Worm (Caenorhabditis elegans) whole organism, L4/young adult: ENCODE measurements around the gene mrpl-50.

Source experiments
- W03F9.2 ChIP-seq: fragments of 150-350 bp; optimal IDR thresholded peaks from 2 replicates; lab custom pipeline; 2014; ENCODE audit warnings: missing biosample characterization, missing genetic modification characterization
- dao-5 ChIP-seq: sonication (generic microtip); optimal IDR thresholded peaks from 2 replicates; lab custom pipeline; 2016; ENCODE audit warnings: missing genotype, missing genetic modification characterization, moderate library complexity, missing compliant biosample characterization
- him-1 ChIP-seq: sonication (generic microtip); optimal IDR thresholded peaks from 2 replicates; lab custom pipeline; 2016; ENCODE audit warnings: missing genotype, missing genetic modification reagents, missing genetic modification characterization, missing compliant biosample characterization

The mrpl-50 gene

ce11 chrII:8962206-8962605 lies 32.6 kb downstream of the mrpl-50 start:
- TF ChIP-seq dao-5 (no peak), him-1 (peak; percentile 9)

- TF ChIP-seq him-1: no peak
- TF ChIP-seq dao-5: no peak
- no peak for TF ChIP-seq W03F9.2 (tag; lab: Kevin White, UChicago)
These were observed 34.4 kb downstream of the mrpl-50 start, which contains the start of gene sftd-3 for ce11 chrII:8964049-8964448. TSS of gene sftd-3 (minus strand) at chrII:8964149.

DNA sequence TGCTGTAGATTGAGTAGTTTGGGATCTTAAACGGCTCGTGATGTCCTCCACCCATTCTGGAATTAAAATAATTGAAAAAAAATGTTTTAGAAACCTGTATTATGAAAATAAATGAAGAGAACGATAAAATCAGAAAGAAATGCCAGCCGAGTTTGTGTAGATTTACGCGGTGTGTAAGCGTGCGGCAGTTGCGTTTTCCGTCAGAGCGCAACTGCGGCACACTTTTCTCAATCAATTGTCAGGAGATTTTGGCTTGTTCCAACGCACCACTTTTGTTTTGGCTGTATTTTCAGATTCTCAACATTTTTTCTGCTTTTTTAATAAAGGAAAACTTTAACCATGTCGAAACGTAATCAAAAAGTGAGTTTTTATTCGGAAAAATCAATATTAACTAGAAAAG lies 35.2 kb downstream of the mrpl-50 start, which contains the start of the genes ndub-3 and C18E9.2:
TSS of gene ndub-3 (minus strand) at position 56 of the 400 bp plus-strand sequence.
TSS of gene C18E9.2 (plus strand) at position 172 of the 400 bp plus-strand sequence.
- TF ChIP-seq dao-5 (no peak), him-1 (no peak), W03F9.2 (tag; lab: Kevin White, UChicago) (no peak)

DNA sequence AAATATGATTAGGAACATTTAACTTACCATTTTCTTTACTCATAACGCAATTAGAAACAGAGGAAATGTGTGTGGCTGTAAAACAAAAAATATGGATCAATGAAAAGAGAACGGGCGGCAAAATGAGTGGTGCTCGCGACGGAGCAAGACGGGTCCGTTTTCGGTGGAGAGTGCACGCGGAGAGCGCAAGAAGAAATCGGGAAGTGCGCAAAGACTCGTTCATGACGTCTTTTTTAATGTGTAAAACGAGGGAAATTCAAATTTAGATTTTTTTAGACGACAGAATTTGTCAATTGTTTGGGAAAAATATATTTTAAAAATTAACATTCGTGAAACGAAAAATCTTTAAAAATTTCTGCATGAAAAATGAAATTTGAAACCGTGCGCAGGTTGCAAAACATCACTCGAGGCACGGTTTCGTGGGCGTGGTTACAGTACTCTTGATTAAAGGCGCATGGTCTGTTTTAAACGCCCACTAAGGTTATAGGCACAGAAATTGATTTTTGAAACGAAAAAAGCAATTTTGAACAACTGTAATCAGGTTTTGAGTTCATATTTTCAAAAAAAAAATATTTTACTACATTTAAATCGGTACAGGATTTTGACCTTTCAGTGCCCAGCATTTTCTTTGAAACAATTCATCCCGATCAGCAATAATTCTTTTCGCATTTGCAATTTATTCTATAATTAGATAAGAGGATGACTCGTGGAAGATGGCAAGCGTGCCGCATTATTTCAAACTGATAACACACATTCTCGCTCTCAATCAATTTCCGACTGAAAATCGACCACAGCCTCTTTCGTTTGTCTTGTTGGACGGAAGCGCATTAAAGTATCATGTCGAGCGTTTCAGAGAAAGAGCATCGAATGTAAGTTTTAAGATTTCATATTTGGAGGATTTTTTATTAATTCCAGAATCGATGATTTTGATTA lies 39.9 kb downstream of the mrpl-50 start, which contains the start of the genes szy-20 and C18E9.5:
TSS of gene szy-20 (minus strand) at position 83 of the 933 bp plus-strand sequence.
TSS of gene C18E9.5 (plus strand) at position 730 of the 933 bp plus-strand sequence.
- TF ChIP-seq dao-5: no peak
- TF ChIP-seq W03F9.2 (tag; lab: Kevin White, UChicago): peak; percentile 64
- TF ChIP-seq him-1: peak; percentile 75

ce11 chrII:8973516-8974043 lies 43.9 kb downstream of the mrpl-50 start, which contains the start of gene tomm-40:
TSS of gene tomm-40 (minus strand) at chrII:8973566.
- no peak for TF ChIP-seq him-1
- TF ChIP-seq W03F9.2 (tag; lab: Kevin White, UChicago): no peak
- TF ChIP-seq dao-5: no peak
